Worm (Caenorhabditis elegans) whole organism, L4 larva: Measurements from ENCODE around the gene got-2.2.
A peak's percentile ranks its signal among the peaks of the same experiment; 100 is the strongest.

Experiments used
- D1046.2 ChIP-seq: fragments of 200-800 bp; sonication (Bioruptor generic); IDR thresholded peaks from 2 replicates; pipeline ENCODE4 v1.3.6; 2022; ENCODE audit warnings: missing genetic modification characterization, missing compliant biosample characterization
- F37D6.2 ChIP-seq: sonication (generic microtip); optimal IDR thresholded peaks from 2 replicates; lab custom pipeline; 2016; ENCODE audit warnings: mild to moderate bottlenecking, missing genetic modification characterization, missing compliant biosample characterization
- T20F7.1 ChIP-seq: fragments of 200-800 bp; sonication (Bioruptor generic); optimal IDR thresholded peaks from 2 replicates; lab custom pipeline; 2018; ENCODE audit warnings: mild to moderate bottlenecking, missing genetic modification characterization, missing compliant biosample characterization
- Y105C5A.15 ChIP-seq: fragments of 200-800 bp; sonication (Bioruptor generic); IDR thresholded peaks from 2 replicates; pipeline ENCODE4 v1.3.6; 2022; ENCODE audit warnings: missing genetic modification characterization, missing compliant biosample characterization
- Y75B8A.6 ChIP-seq: fragments of 200-800 bp; sonication (Bioruptor generic); IDR thresholded peaks from 2 replicates; pipeline ENCODE4 v1.3.6; 2022; ENCODE audit warnings: missing genetic modification reagents, missing genetic modification characterization, missing compliant biosample characterization
- aha-1 ChIP-seq: fragments of 150-350 bp; peaks from one replicate; lab custom pipeline; 2014; ENCODE audit warnings: missing biosample characterization, missing genetic modification characterization
- ama-1 ChIP-seq: fragments of 150-350 bp; optimal IDR thresholded peaks from 2 replicates; lab custom pipeline; 2014; ENCODE audit warnings: inconsistent platforms, mixed read lengths
- arid-1 ChIP-seq: fragments of 200-800 bp; sonication (Bioruptor generic); conservative IDR thresholded peaks from 2 replicates; pipeline ENCODE4 v1.3.6; 2022; ENCODE audit warnings: missing genetic modification reagents, missing genetic modification characterization, missing compliant biosample characterization
- ceh-28 ChIP-seq: fragments of 150-350 bp; optimal IDR thresholded peaks from 2 replicates; lab custom pipeline; 2014; ENCODE audit warnings: missing biosample characterization, missing genetic modification reagents, missing genetic modification characterization
- daf-19 ChIP-seq: fragments of 200-800 bp; sonication (Bioruptor generic); conservative IDR thresholded peaks from 2 replicates; pipeline ENCODE4 v1.3.6; 2022; ENCODE audit warnings: missing genetic modification characterization, missing compliant biosample characterization
- dmd-9 ChIP-seq: fragments of 200-800 bp; sonication (Bioruptor generic); IDR thresholded peaks from 2 replicates; pipeline ENCODE4 v1.3.6; 2022; ENCODE audit warnings: missing genetic modification reagents, missing genetic modification characterization, missing compliant biosample characterization
- dve-1 ChIP-seq: sonication (generic microtip); optimal IDR thresholded peaks from 2 replicates; lab custom pipeline; 2017; ENCODE audit warnings: antibody characterized with exemption, mild to moderate bottlenecking, missing genetic modification characterization, missing compliant biosample characterization; ENCODE audit not compliant: insufficient read depth
- egl-27 ChIP-seq: sonication (generic microtip); optimal IDR thresholded peaks from 3 replicates; lab custom pipeline; 2017; ENCODE audit warnings: missing biosample characterization, missing genetic modification reagents, missing genetic modification characterization
- egl-43 ChIP-seq: fragments of 200-800 bp; sonication (Bioruptor generic); IDR thresholded peaks from 2 replicates; pipeline ENCODE4 v1.3.6; 2022; ENCODE audit warnings: missing genetic modification reagents, missing genetic modification characterization, missing compliant biosample characterization
- hlh-11 ChIP-seq: fragments of 200-800 bp; sonication (Bioruptor generic); optimal IDR thresholded peaks from 2 replicates; lab custom pipeline; 2018; ENCODE audit warnings: mild to moderate bottlenecking, missing genetic modification characterization, missing compliant biosample characterization
- hmg-1.1 ChIP-seq: fragments of 200-800 bp; sonication (Bioruptor generic); IDR thresholded peaks from 2 replicates; pipeline ENCODE4 v1.3.6; 2022; ENCODE audit warnings: missing genetic modification reagents, missing genetic modification characterization, missing compliant biosample characterization
- lim-7 ChIP-seq: fragments of 200-800 bp; sonication (Bioruptor generic); IDR thresholded peaks from 2 replicates; pipeline ENCODE4 v1.3.6; 2022; ENCODE audit warnings: missing genetic modification characterization, missing compliant biosample characterization
- lin-13 ChIP-seq: fragments of 150-350 bp; optimal IDR thresholded peaks from 2 replicates; lab custom pipeline; 2014; ENCODE audit warnings: missing biosample characterization, missing genetic modification reagents, missing genetic modification characterization
- lin-15B ChIP-seq: fragments of 150-350 bp; sonication (generic microtip); optimal IDR thresholded peaks from 3 replicates; lab custom pipeline; 2014; ENCODE audit warnings: missing biosample characterization, missing genetic modification characterization
- lsy-2 ChIP-seq, 2 experiments: fragments of 150-350 bp in 1 of 2; sonication (generic microtip) in 1 of 2; optimal IDR thresholded peaks; 2 replicates each; lab custom pipeline; 2014 to 2017; ENCODE audit warnings: missing biosample characterization in 2 of 2, missing genetic modification characterization in 2 of 2
- mdl-1 ChIP-seq, 2 experiments: fragments of 150-350 bp in 1 of 2; sonication (generic microtip) in 1 of 2; optimal IDR thresholded peaks; 2 replicates each; lab custom pipeline; 2014 to 2017; ENCODE audit warnings: missing biosample characterization in 2 of 2, missing genetic modification characterization in 2 of 2
- mep-1 ChIP-seq: fragments of 150-350 bp; sonication (generic microtip); optimal IDR thresholded peaks from 3 replicates; lab custom pipeline; 2014; ENCODE audit warnings: missing biosample characterization, missing genetic modification characterization
- mes-2 ChIP-seq: sonication (generic microtip); optimal IDR thresholded peaks from 2 replicates; lab custom pipeline; 2016; ENCODE audit warnings: missing genotype, mild to moderate bottlenecking, missing genetic modification characterization, missing compliant biosample characterization; ENCODE audit not compliant: poor library complexity, severe bottlenecking
- mxl-2 ChIP-seq: fragments of 200-800 bp; sonication (Bioruptor generic); conservative IDR thresholded peaks from 2 replicates; pipeline ENCODE4 v1.3.6; 2022; ENCODE audit warnings: missing genetic modification reagents, missing genetic modification characterization, missing compliant biosample characterization
- mxl-3 ChIP-seq: fragments of 200-800 bp; sonication (Bioruptor generic); optimal IDR thresholded peaks from 2 replicates; lab custom pipeline; 2018; ENCODE audit warnings: mild to moderate bottlenecking, missing genetic modification characterization, missing compliant biosample characterization
- nhr-10 ChIP-seq: fragments of 150-350 bp; optimal IDR thresholded peaks from 2 replicates; lab custom pipeline; 2014; ENCODE audit warnings: missing biosample characterization, missing genetic modification characterization
- nhr-102 ChIP-seq: sonication (generic microtip); optimal IDR thresholded peaks from 2 replicates; lab custom pipeline; 2016; ENCODE audit warnings: mild to moderate bottlenecking, missing genetic modification characterization, moderate library complexity, missing compliant biosample characterization
- nhr-11 ChIP-seq: fragments of 150-350 bp; optimal IDR thresholded peaks from 2 replicates; lab custom pipeline; 2014; ENCODE audit warnings: missing biosample characterization, missing genetic modification characterization
- nhr-76 ChIP-seq: fragments of 150-350 bp; optimal IDR thresholded peaks from 2 replicates; lab custom pipeline; 2014; ENCODE audit warnings: missing biosample characterization, missing genetic modification characterization
- pqm-1 ChIP-seq: sonication (generic microtip); optimal IDR thresholded peaks from 2 replicates; lab custom pipeline; 2017; ENCODE audit warnings: missing biosample characterization, missing genetic modification characterization
- rbr-2 ChIP-seq: sonication (generic microtip); optimal IDR thresholded peaks from 2 replicates; lab custom pipeline; 2016; ENCODE audit warnings: missing genotype, missing genetic modification characterization, missing compliant biosample characterization
- saeg-2 ChIP-seq: fragments of 200-800 bp; sonication (Bioruptor generic); IDR thresholded peaks from 2 replicates; pipeline ENCODE4 v1.3.6; 2022; ENCODE audit warnings: missing genetic modification reagents, missing genetic modification characterization, missing compliant biosample characterization
- sdz-12 ChIP-seq: fragments of 200-800 bp; sonication (Bioruptor generic); optimal IDR thresholded peaks from 2 replicates; lab custom pipeline; 2018; ENCODE audit warnings: mild to moderate bottlenecking, missing genetic modification characterization, missing compliant biosample characterization
- set-16 ChIP-seq: fragments of 200-800 bp; sonication (Bioruptor generic); IDR thresholded peaks from 2 replicates; pipeline ENCODE4 v1.3.6; 2022; ENCODE audit warnings: missing genetic modification reagents, missing genetic modification characterization, missing compliant biosample characterization
- spr-3 ChIP-seq: fragments of 200-800 bp; sonication (Bioruptor generic); optimal IDR thresholded peaks from 2 replicates; lab custom pipeline; 2018; ENCODE audit warnings: mild to moderate bottlenecking, missing genetic modification characterization, missing compliant biosample characterization
- tag-97 ChIP-seq: fragments of 200-800 bp; sonication (Bioruptor generic); IDR thresholded peaks from 2 replicates; pipeline ENCODE4 v1.3.6; 2022; ENCODE audit warnings: missing genetic modification characterization, missing compliant biosample characterization
- tra-1 ChIP-seq: fragments of 200-800 bp; sonication (Bioruptor generic); IDR thresholded peaks from 2 replicates; pipeline ENCODE4 v1.3.6; 2022; ENCODE audit warnings: missing genetic modification reagents, missing genetic modification characterization, missing compliant biosample characterization
- unc-130 ChIP-seq: sonication (generic microtip); optimal IDR thresholded peaks from 2 replicates; lab custom pipeline; 2016; ENCODE audit warnings: missing genetic modification reagents, missing genetic modification characterization, missing compliant biosample characterization
- unc-39 ChIP-seq: sonication (generic microtip); optimal IDR thresholded peaks from 2 replicates; lab custom pipeline; 2017; ENCODE audit warnings: missing biosample characterization, missing genetic modification characterization
- unc-62 ChIP-seq, 3 experiments: fragments of 150-350 bp in 1 of 3; sonication (generic microtip); optimal IDR thresholded peaks in 2 of 3; peaks in 1 of 3; 1 replicate in 1 of 3; 2 replicates in 2 of 3; lab custom pipeline; 2014 to 2017; ENCODE audit warnings: missing biosample characterization in 3 of 3, missing genetic modification characterization in 3 of 3, missing genetic modification reagents in 3 of 3, missing genotype in 1 of 3
- zfp-3 ChIP-seq: fragments of 200-800 bp; sonication (Bioruptor generic); conservative IDR thresholded peaks from 2 replicates; pipeline ENCODE4 v1.3.6; 2022; ENCODE audit warnings: missing genetic modification reagents, missing genetic modification characterization, missing compliant biosample characterization
- ztf-11 ChIP-seq: fragments of 150-350 bp; optimal IDR thresholded peaks from 2 replicates; lab custom pipeline; 2014; ENCODE audit warnings: missing biosample characterization, missing genetic modification characterization

Gene got-2.2

DNA sequence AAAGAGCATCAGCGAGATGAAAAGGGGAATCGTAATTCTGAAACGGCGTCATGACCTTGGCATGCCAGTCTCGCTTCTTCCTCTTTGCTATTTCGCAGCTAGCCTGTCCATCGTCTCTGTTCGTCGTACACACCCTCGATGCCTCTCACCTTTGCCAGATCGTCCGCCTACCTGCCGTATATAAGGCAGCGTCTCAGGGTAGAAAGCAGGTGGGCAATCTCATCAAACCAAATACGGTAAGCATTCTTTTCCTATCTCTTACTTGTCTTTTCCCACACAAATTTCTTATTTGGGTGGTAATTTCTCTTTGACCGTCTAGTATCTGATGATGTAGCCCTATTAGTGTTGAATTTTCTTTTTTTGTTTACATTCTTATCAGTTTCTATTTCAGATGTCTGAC is 38.8 kb downstream of the got-2.2 start, which contains the start of gene col-166:
TSS of gene col-166 (plus strand) at position 392 of the 400 bp plus-strand sequence.
- TF ChIP-seq pqm-1 (no peak), ama-1 (lab: Kevin White, UChicago) (peak; percentile 75), Y75B8A.6 (GFP tag; lab: Robert Waterston, UW) (no peak), lim-7 (GFP tag; lab: Robert Waterston, UW) (0 out of 2 replicates have a peak, but pooled peaks have one; percentile 20), arid-1 (GFP tag; lab: Robert Waterston, UW) (no peak), mdl-1 (tag; optimal IDR thresholded peaks at IDR 0.05; lab: Kevin White, UChicago) (peak in 1 of 2 experiments; percentile 6), hlh-11 (tag; lab: Kevin White, UChicago) (peak; percentile 41), mxl-3 (GFP tag; lab: Kevin White, UChicago) (peak; percentile 22), zfp-3 (GFP tag; lab: Robert Waterston, UW) (no peak), mep-1 (tag; lab: Kevin White, UChicago) (peak; percentile 32), rbr-2 (tag; lab: Kevin White, UChicago) (peak; percentile 11)
- TF ChIP-seq, all 104 proteins: peak for 7

DNA sequence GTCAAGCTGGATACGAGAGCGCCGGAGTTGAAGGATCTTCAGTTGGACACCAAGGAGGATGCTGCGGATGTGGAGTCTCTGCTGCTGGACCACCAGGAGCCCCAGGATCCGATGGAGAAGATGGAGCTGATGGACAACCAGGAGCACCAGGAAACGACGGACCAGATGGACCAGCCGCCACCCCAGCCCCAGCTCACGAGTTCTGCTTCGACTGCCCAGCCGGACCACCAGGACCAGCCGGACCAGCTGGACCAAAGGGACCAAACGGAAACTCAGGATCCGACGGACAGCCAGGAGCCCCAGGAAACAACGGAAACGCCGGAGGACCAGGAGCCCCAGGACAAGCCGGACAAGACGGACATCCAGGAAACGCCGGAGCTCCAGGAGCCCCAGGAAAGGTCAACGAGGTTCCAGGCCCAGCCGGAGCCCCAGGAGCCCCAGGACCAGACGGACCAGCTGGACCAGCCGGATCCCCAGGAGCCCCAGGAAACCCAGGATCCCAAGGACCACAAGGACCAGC is 39.5 kb downstream of the got-2.2 start:
- peak; percentile 95 for TF ChIP-seq set-16 (GFP tag; lab: Robert Waterston, UW)

DNA sequence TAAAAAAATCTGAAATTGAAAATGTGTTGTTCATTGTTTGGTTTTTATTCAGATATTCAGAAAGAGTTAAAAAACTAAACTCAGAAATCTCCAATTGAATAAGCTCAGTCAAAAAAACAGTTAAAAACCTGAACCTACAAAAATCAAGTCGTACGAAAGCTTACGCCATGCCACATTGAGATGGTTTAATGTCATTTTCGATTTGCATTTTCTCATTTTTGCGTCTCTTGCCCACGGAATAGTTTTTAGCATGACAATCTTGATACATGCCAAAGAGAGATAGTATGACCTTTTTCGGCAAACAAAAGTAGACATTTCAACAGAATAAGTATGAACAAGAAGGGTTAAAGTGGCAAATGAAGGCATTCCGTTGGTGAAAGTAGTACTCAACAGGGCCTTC is 40.2 kb downstream of the got-2.2 start:
- TF ChIP-seq lsy-2 (tag; optimal IDR thresholded peaks at IDR 0.05; lab: Kevin White, UChicago) = peak in 1 of 2 experiments; percentile 13
- no peak for TF ChIP-seq sdz-12
- TF ChIP-seq ama-1 (lab: Kevin White, UChicago) = peak; percentile 82
- TF ChIP-seq aha-1 (tag; lab: Kevin White, UChicago) = peak; percentile 8
- TF ChIP-seq unc-62 (GFP tag; optimal IDR thresholded peaks at IDR 0.05 in 1 of 2; lab: Kevin White, UChicago) = peak in 1 of 2 experiments; percentile 46
- TF ChIP-seq unc-62 (tag; optimal IDR thresholded peaks at IDR 0.05; lab: Kevin White, UChicago) = no peak
- TF ChIP-seq nhr-11 (tag; lab: Kevin White, UChicago) = no peak
- peak; percentile 67 for TF ChIP-seq mep-1 (tag; lab: Kevin White, UChicago)
- TF ChIP-seq mes-2 (tag; lab: Kevin White, UChicago) = peak; percentile 43
- TF ChIP-seq mxl-2 (GFP tag; lab: Robert Waterston, UW) = no peak

DNA sequence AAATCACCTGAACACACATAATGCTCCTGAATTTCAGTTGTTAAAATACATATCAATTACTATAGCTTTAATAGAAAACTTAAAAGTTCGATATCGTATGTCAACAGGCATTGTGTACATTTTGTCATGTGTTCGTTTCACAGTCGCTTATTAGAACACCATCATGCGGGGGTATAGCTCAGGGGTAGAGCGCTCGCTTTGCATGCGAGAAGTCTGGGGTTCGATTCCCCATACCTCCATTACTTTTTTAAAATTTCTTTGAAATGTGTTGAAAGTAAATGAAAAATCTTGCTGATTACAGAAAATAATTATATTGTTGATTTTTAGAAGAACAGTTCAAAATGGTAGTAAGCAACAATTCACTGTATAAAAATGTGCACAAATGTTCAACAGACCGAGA is 45.4 kb downstream of the got-2.2 start:
- no peak for TF ChIP-seq nhr-76
- TF ChIP-seq unc-39 (tag; lab: Kevin White, UChicago) = no peak
- TF ChIP-seq tra-1 (GFP tag; lab: Robert Waterston, UW) = peak; percentile 44; the same call in 1 of the 2 replicates
- peak; percentile 97 for TF ChIP-seq lim-7 (GFP tag; lab: Robert Waterston, UW)
- TF ChIP-seq tag-97 (GFP tag; lab: Robert Waterston, UW) = no peak
- TF ChIP-seq ztf-11 = no peak
- peak; percentile 78 for TF ChIP-seq daf-19
- no peak for TF ChIP-seq egl-27 (tag; lab: Kevin White, UChicago)
- TF ChIP-seq spr-3 (GFP tag; lab: Kevin White, UChicago) = no peak
- no peak for TF ChIP-seq nhr-11 (tag; lab: Kevin White, UChicago)
- no peak for TF ChIP-seq unc-130
- peak; percentile 77; the same call in 1 of the 2 replicates for TF ChIP-seq Y105C5A.15 (GFP tag; lab: Robert Waterston, UW)
- peak; percentile 53 for TF ChIP-seq dve-1
- TF ChIP-seq zfp-3 (GFP tag; lab: Robert Waterston, UW) = no peak
- no peak for TF ChIP-seq mep-1 (tag; lab: Kevin White, UChicago)
- TF ChIP-seq pqm-1 = no peak
- TF ChIP-seq ceh-28 (tag; lab: Kevin White, UChicago) = no peak
- peak; percentile 50 for TF ChIP-seq T20F7.1 (GFP tag; lab: Kevin White, UChicago)
- peak; percentile 93 for TF ChIP-seq egl-43 (GFP tag; lab: Robert Waterston, UW)
- TF ChIP-seq D1046.2 (GFP tag; lab: Robert Waterston, UW) = peak; percentile 77; the same call in 1 of the 2 replicates
- TF ChIP-seq lin-13 (GFP tag; lab: Kevin White, UChicago) = peak; percentile 39
- TF ChIP-seq lin-15B = no peak
- TF ChIP-seq nhr-102 = peak; percentile 72
- no peak for TF ChIP-seq nhr-10 (tag; lab: Kevin White, UChicago)
- TF ChIP-seq set-16 (GFP tag; lab: Robert Waterston, UW) = no peak
- TF ChIP-seq F37D6.2 = no peak
- no peak for TF ChIP-seq unc-62 (GFP tag; optimal IDR thresholded peaks at IDR 0.05 in 1 of 2; lab: Kevin White, UChicago)
- TF ChIP-seq unc-62 (tag; optimal IDR thresholded peaks at IDR 0.05; lab: Kevin White, UChicago) = no peak
- no peak for TF ChIP-seq dmd-9 (GFP tag; lab: Robert Waterston, UW)
- TF ChIP-seq saeg-2 (GFP tag; lab: Robert Waterston, UW) = 0 out of 2 replicates have a peak, but pooled peaks have one; percentile 8
- TF ChIP-seq aha-1 (tag; lab: Kevin White, UChicago) = peak; percentile 81
- peak; percentile 25; the same call in 1 of the 2 replicates for TF ChIP-seq hmg-1.1 (GFP tag; lab: Robert Waterston, UW)
- no peak for TF ChIP-seq lsy-2 (tag; optimal IDR thresholded peaks at IDR 0.05; lab: Kevin White, UChicago)
